Worm (Caenorhabditis elegans): ENCODE measurements around the gene T13F2.2.
"Not testable (repeated sequence)": the region's sequence is repeated elsewhere in the genome, so short reads cannot be mapped to it uniquely, and the experiment has no call there.

T13F2.2 gene

ce11 chrIV:9773441-9773840, 23.7 kb downstream of the T13F2.2 start:
- peak; percentile 30; the same call in 1 of the 2 replicates for TF ChIP-seq sea-1 (GFP tag; conservative IDR thresholded peaks at IDR 0.05)
- TF ChIP-seq F13C5.2 (tag; optimal IDR thresholded peaks at IDR 0.05) = no peak
- TF ChIP-seq ama-1 (optimal IDR thresholded peaks at IDR 0.05) = no peak
- no peak for TF ChIP-seq scrt-1 (GFP tag; IDR thresholded peaks at IDR 0.05)
- no peak for TF ChIP-seq tbx-37 (GFP tag; conservative IDR thresholded peaks at IDR 0.05)
- TF ChIP-seq pes-1 (GFP tag; IDR thresholded peaks at IDR 0.05) = peak; percentile 27; the same call in 1 of the 2 replicates
- TF ChIP-seq hnd-1 (tag; optimal IDR thresholded peaks at IDR 0.05) = no peak
- TF ChIP-seq hmg-4 (GFP tag; optimal IDR thresholded peaks at IDR 0.05) = no peak
- no peak for TF ChIP-seq B0310.2 (tag; optimal IDR thresholded peaks at IDR 0.05)
- no peak for TF ChIP-seq ets-7 (tag; optimal IDR thresholded peaks at IDR 0.05)
- peak; percentile 42 for TF ChIP-seq ceh-36 (tag; optimal IDR thresholded peaks at IDR 0.05)
- TF ChIP-seq aly-1 (tag; optimal IDR thresholded peaks at IDR 0.05) = no peak
- no peak for TF ChIP-seq tbx-11 (GFP tag; IDR thresholded peaks at IDR 0.05)
- TF ChIP-seq tra-4 (tag; optimal IDR thresholded peaks at IDR 0.05) = peak; percentile 33
- TF ChIP-seq hmbx-1 (tag; optimal IDR thresholded peaks at IDR 0.05) = no peak
- TF ChIP-seq flt-1 (GFP tag; IDR thresholded peaks at IDR 0.05) = no peak
- TF ChIP-seq ceh-13 (GFP tag; optimal IDR thresholded peaks at IDR 0.05) = peak; percentile 8

- peak; percentile 14 for TF ChIP-seq ceh-36 (tag; optimal IDR thresholded peaks at IDR 0.05)
- TF ChIP-seq tbx-11 (GFP tag; IDR thresholded peaks at IDR 0.05) = no peak
- peak; percentile 7 for TF ChIP-seq F13C5.2 (tag; optimal IDR thresholded peaks at IDR 0.05)
- TF ChIP-seq tra-4 (tag; optimal IDR thresholded peaks at IDR 0.05) = peak; percentile 7
- no peak for TF ChIP-seq flt-1 (GFP tag; IDR thresholded peaks at IDR 0.05)
- no peak for TF ChIP-seq scrt-1 (GFP tag; IDR thresholded peaks at IDR 0.05)
- peak; percentile 97 for TF ChIP-seq ama-1 (optimal IDR thresholded peaks at IDR 0.05)
- TF ChIP-seq ets-7 (tag; optimal IDR thresholded peaks at IDR 0.05) = no peak
- TF ChIP-seq hmg-4 (GFP tag; optimal IDR thresholded peaks at IDR 0.05) = peak; percentile 22
- TF ChIP-seq hnd-1 (tag; optimal IDR thresholded peaks at IDR 0.05) = no peak
- peak; percentile 29 for TF ChIP-seq aly-1 (tag; optimal IDR thresholded peaks at IDR 0.05)
- TF ChIP-seq tbx-37 (GFP tag; conservative IDR thresholded peaks at IDR 0.05) = no peak
- TF ChIP-seq pes-1 (GFP tag; IDR thresholded peaks at IDR 0.05) = peak; percentile 49; the same call in 1 of the 2 replicates
- TF ChIP-seq ceh-13 (GFP tag; optimal IDR thresholded peaks at IDR 0.05) = no peak
- TF ChIP-seq sea-1 (GFP tag; conservative IDR thresholded peaks at IDR 0.05) = 0 out of 2 replicates have a peak, but pooled peaks have one; percentile 60
- TF ChIP-seq hmbx-1 (tag; optimal IDR thresholded peaks at IDR 0.05) = no peak
- TF ChIP-seq B0310.2 (tag; optimal IDR thresholded peaks at IDR 0.05) = peak; percentile 14
Measured at ce11 chrIV:9772096-9772720, 24.9 kb downstream of the T13F2.2 start, which contains the start of gene cav-1. TSS of gene cav-1 (plus strand) at chrIV:9772510.

ce11 chrIV:9770798-9771197, 26.4 kb downstream of the T13F2.2 start:
- TF ChIP-seq tbx-11 (GFP tag; IDR thresholded peaks at IDR 0.05) (no peak), F13C5.2 (tag; optimal IDR thresholded peaks at IDR 0.05) (no peak), aly-1 (tag; optimal IDR thresholded peaks at IDR 0.05) (no peak), tra-4 (tag; optimal IDR thresholded peaks at IDR 0.05) (no peak), ceh-36 (tag; optimal IDR thresholded peaks at IDR 0.05) (no peak), flt-1 (GFP tag; IDR thresholded peaks at IDR 0.05) (no peak), sea-1 (GFP tag; conservative IDR thresholded peaks at IDR 0.05) (no peak), hmg-4 (GFP tag; optimal IDR thresholded peaks at IDR 0.05) (no peak), ama-1 (optimal IDR thresholded peaks at IDR 0.05) (no peak), pes-1 (GFP tag; IDR thresholded peaks at IDR 0.05) (no peak), ets-7 (tag; optimal IDR thresholded peaks at IDR 0.05) (no peak), tbx-37 (GFP tag; conservative IDR thresholded peaks at IDR 0.05) (no peak)

ce11 chrIV:9769746-9770145, 27.4 kb downstream of the T13F2.2 start, which contains the start of gene msp-78:
TSS of gene msp-78 (plus strand) at chrIV:9770046.
- not testable (repeated sequence) for TF ChIP-seq tra-4, B0310.2, ets-7 (tag; optimal IDR thresholded peaks at IDR 0.05)

- not testable (repeated sequence) for TF ChIP-seq hmbx-1 (tag; optimal IDR thresholded peaks at IDR 0.05); hmg-4 (GFP tag; optimal IDR thresholded peaks at IDR 0.05); aly-1 (tag; optimal IDR thresholded peaks at IDR 0.05)
Measured at ce11 chrIV:9767054-9767453, 30.1 kb downstream of the T13F2.2 start, which contains the start of gene msp-79. TSS of gene msp-79 (minus strand) at chrIV:9767154.

- TF ChIP-seq sea-1 (GFP tag; conservative IDR thresholded peaks at IDR 0.05) (no peak), flt-1 (GFP tag; IDR thresholded peaks at IDR 0.05) (no peak), pes-1 (GFP tag; IDR thresholded peaks at IDR 0.05) (no peak), hnd-1 (tag; optimal IDR thresholded peaks at IDR 0.05) (no peak), F13C5.2 (tag; optimal IDR thresholded peaks at IDR 0.05) (no peak), ama-1 (optimal IDR thresholded peaks at IDR 0.05) (no peak), tra-4 (tag; optimal IDR thresholded peaks at IDR 0.05) (no peak), ceh-13 (GFP tag; optimal IDR thresholded peaks at IDR 0.05) (no peak), B0310.2 (tag; optimal IDR thresholded peaks at IDR 0.05) (no peak), tbx-11 (GFP tag; IDR thresholded peaks at IDR 0.05) (no peak), ceh-36 (tag; optimal IDR thresholded peaks at IDR 0.05) (no peak), hmbx-1 (tag; optimal IDR thresholded peaks at IDR 0.05) (no peak), ets-7 (tag; optimal IDR thresholded peaks at IDR 0.05) (no peak), hmg-4 (GFP tag; optimal IDR thresholded peaks at IDR 0.05) (no peak), scrt-1 (GFP tag; IDR thresholded peaks at IDR 0.05) (no peak)
Measured at ce11 chrIV:9766250-9766649, 30.9 kb downstream of the T13F2.2 start, which contains the start of gene ssp-36. TSS of gene ssp-36 (minus strand) at chrIV:9766350.

- TF ChIP-seq sea-1 (GFP tag; conservative IDR thresholded peaks at IDR 0.05) (no peak), hnd-1 (tag; optimal IDR thresholded peaks at IDR 0.05) (no peak), tbx-11 (GFP tag; IDR thresholded peaks at IDR 0.05) (no peak), B0310.2 (tag; optimal IDR thresholded peaks at IDR 0.05) (no peak), scrt-1 (GFP tag; IDR thresholded peaks at IDR 0.05) (no peak), aly-1 (tag; optimal IDR thresholded peaks at IDR 0.05) (no peak), pes-1 (GFP tag; IDR thresholded peaks at IDR 0.05) (no peak), tbx-37 (GFP tag; conservative IDR thresholded peaks at IDR 0.05) (no peak)
Measured at ce11 chrIV:9762667-9763173, 34.4 kb downstream of the T13F2.2 start.

Data from whole organism, early embryonic.